Worm (Caenorhabditis elegans) whole organism, L1 larva: ENCODE data around the gene cdgs-1.

Experiments
- blmp-1 ChIP-seq: fragments of 150-350 bp; optimal IDR thresholded peaks from 2 replicates; lab custom pipeline; 2014; ENCODE audit warnings: missing biosample characterization, missing genetic modification characterization
- ceh-63 ChIP-seq: fragments of 200-800 bp; sonication (Bioruptor generic); optimal IDR thresholded peaks from 2 replicates; lab custom pipeline; 2018; ENCODE audit warnings: mild to moderate bottlenecking, missing genetic modification characterization, missing compliant biosample characterization
- ceh-82 ChIP-seq, 3 experiments: fragments of 150-350 bp in 1 of 3; sonication (generic microtip) in 2 of 3; optimal IDR thresholded peaks; 2 replicates each; lab custom pipeline; 2014 to 2017; ENCODE audit warnings: missing biosample characterization in 3 of 3, missing genetic modification characterization in 3 of 3
- dpl-1 ChIP-seq, 3 experiments: fragments of 150-350 bp in 2 of 3; sonication (generic microtip) in 1 of 3; optimal IDR thresholded peaks; 2 replicates each; lab custom pipeline; 2014 to 2017; ENCODE audit warnings: missing biosample characterization in 3 of 3, missing genetic modification characterization in 3 of 3, missing genetic modification reagents in 3 of 3
- fkh-10 ChIP-seq: sonication (generic microtip); optimal IDR thresholded peaks from 2 replicates; lab custom pipeline; 2017; ENCODE audit warnings: missing biosample characterization, missing genetic modification reagents, missing genetic modification characterization
- nhr-77 ChIP-seq: fragments of 150-350 bp; optimal IDR thresholded peaks from 2 replicates; lab custom pipeline; 2014; ENCODE audit warnings: missing biosample characterization, missing genetic modification characterization

ce11 chrIV:7804740-7805139 is 10.8 kb downstream of the cdgs-1 start, which contains the start of gene C33H5.2:
- TF ChIP-seq ceh-82 (tag; optimal IDR thresholded peaks at IDR 0.05; lab: Kevin White, UChicago) (no peak), blmp-1 (tag; lab: Kevin White, UChicago) (peak; percentile 37), nhr-77 (no peak), ceh-63 (GFP tag; lab: Kevin White, UChicago) (no peak), dpl-1 (GFP tag; optimal IDR thresholded peaks at IDR 0.05; lab: Kevin White, UChicago) (no peak), fkh-10 (GFP tag; lab: Kevin White, UChicago) (no peak)
